Worm (Caenorhabditis elegans) whole organism, late embryonic: Measurements from ENCODE around the gene Y40H7A.10.

Source experiments
- C08G9.2 ChIP-seq: sonication (generic microtip); optimal IDR thresholded peaks from 2 replicates; lab custom pipeline; 2016; ENCODE audit warnings: mild to moderate bottlenecking, missing genetic modification characterization, moderate library complexity, missing compliant biosample characterization
- K09A11.1 ChIP-seq: sonication (generic microtip); optimal IDR thresholded peaks from 2 replicates; lab custom pipeline; 2017; ENCODE audit warnings: antibody characterized with exemption, mild to moderate bottlenecking, missing genetic modification characterization, missing compliant biosample characterization; ENCODE audit not compliant: insufficient read depth
- Y22D7AL.16 ChIP-seq: sonication (generic microtip); optimal IDR thresholded peaks from 2 replicates; lab custom pipeline; 2016; ENCODE audit warnings: missing genetic modification characterization, missing compliant biosample characterization
- ama-1 ChIP-seq: fragments of 150-350 bp; optimal IDR thresholded peaks from 2 replicates; lab custom pipeline; 2014
- ceh-14 ChIP-seq: sonication (generic microtip); optimal IDR thresholded peaks from 2 replicates; lab custom pipeline; 2016; ENCODE audit warnings: missing genotype, missing genetic modification characterization, missing compliant biosample characterization
- ceh-19 ChIP-seq: fragments of 200-800 bp; sonication (Bioruptor generic); optimal IDR thresholded peaks from 2 replicates; lab custom pipeline; 2018; ENCODE audit warnings: mild to moderate bottlenecking, missing genetic modification characterization, missing compliant biosample characterization
- ceh-2 ChIP-seq: sonication (generic microtip); optimal IDR thresholded peaks from 2 replicates; lab custom pipeline; 2016; ENCODE audit warnings: missing genotype, missing genetic modification characterization, missing compliant biosample characterization
- ceh-22 ChIP-seq: sonication (generic microtip); optimal IDR thresholded peaks from 2 replicates; lab custom pipeline; 2017; ENCODE audit warnings: missing biosample characterization, missing genetic modification characterization
- ceh-31 ChIP-seq: sonication (generic microtip); optimal IDR thresholded peaks from 2 replicates; lab custom pipeline; 2016; ENCODE audit warnings: missing genetic modification characterization, missing compliant biosample characterization
- ceh-48 ChIP-seq: sonication (generic microtip); optimal IDR thresholded peaks from 2 replicates; lab custom pipeline; 2016; ENCODE audit warnings: missing genetic modification characterization, inconsistent platforms, missing compliant biosample characterization
- dmd-4 ChIP-seq: sonication (generic microtip); optimal IDR thresholded peaks from 2 replicates; lab custom pipeline; 2016; ENCODE audit warnings: borderline replicate concordance, missing genetic modification characterization, missing compliant biosample characterization
- dve-1 ChIP-seq: sonication (generic microtip); optimal IDR thresholded peaks from 2 replicates; lab custom pipeline; 2017; ENCODE audit warnings: antibody characterized with exemption, mild to moderate bottlenecking, missing genetic modification characterization, missing compliant biosample characterization
- elt-2 ChIP-seq: sonication (generic microtip); optimal IDR thresholded peaks from 2 replicates; lab custom pipeline; 2016; ENCODE audit warnings: missing genetic modification reagents, missing genetic modification characterization, missing compliant biosample characterization
- elt-4 ChIP-seq: sonication (generic microtip); optimal IDR thresholded peaks from 2 replicates; lab custom pipeline; 2016; ENCODE audit warnings: missing genetic modification characterization, missing compliant biosample characterization
- ets-4 ChIP-seq: sonication (generic microtip); optimal IDR thresholded peaks from 2 replicates; lab custom pipeline; 2016; ENCODE audit warnings: missing genetic modification characterization, missing compliant biosample characterization
- gmeb-2 ChIP-seq: sonication (generic microtip); optimal IDR thresholded peaks from 2 replicates; lab custom pipeline; 2016; ENCODE audit warnings: missing genetic modification characterization, inconsistent platforms, missing compliant biosample characterization
- hlh-15 ChIP-seq: sonication (generic microtip); optimal IDR thresholded peaks from 2 replicates; lab custom pipeline; 2016; ENCODE audit warnings: missing genetic modification characterization, missing compliant biosample characterization
- hlh-30 ChIP-seq: sonication (generic microtip); optimal IDR thresholded peaks from 2 replicates; lab custom pipeline; 2017; ENCODE audit warnings: antibody characterized with exemption, missing genetic modification characterization, missing compliant biosample characterization; ENCODE audit not compliant: insufficient read depth
- lim-6 ChIP-seq: sonication (generic microtip); optimal IDR thresholded peaks from 2 replicates; lab custom pipeline; 2016; ENCODE audit warnings: missing genetic modification characterization, missing compliant biosample characterization
- mec-3 ChIP-seq: sonication (generic microtip); optimal IDR thresholded peaks from 2 replicates; lab custom pipeline; 2016; ENCODE audit warnings: borderline replicate concordance, missing genetic modification characterization, missing compliant biosample characterization
- nfya-1 ChIP-seq: sonication (generic microtip); optimal IDR thresholded peaks from 2 replicates; lab custom pipeline; 2017; ENCODE audit warnings: missing genetic modification characterization, mild to moderate bottlenecking, missing compliant biosample characterization, antibody characterized with exemption, moderate library complexity
- nhr-11 ChIP-seq: fragments of 150-350 bp; optimal IDR thresholded peaks from 2 replicates; lab custom pipeline; 2014; ENCODE audit warnings: missing biosample characterization, missing genetic modification characterization
- npax-4 ChIP-seq: sonication (generic microtip); optimal IDR thresholded peaks from 2 replicates; lab custom pipeline; 2016; ENCODE audit warnings: missing genetic modification characterization, missing compliant biosample characterization
- pat-9 ChIP-seq: fragments of 200-800 bp; sonication (Bioruptor generic); optimal IDR thresholded peaks from 2 replicates; lab custom pipeline; 2018; ENCODE audit warnings: mild to moderate bottlenecking, missing genetic modification characterization, moderate library complexity, missing compliant biosample characterization
- pqm-1 ChIP-seq: sonication (generic microtip); optimal IDR thresholded peaks from 2 replicates; lab custom pipeline; 2016; ENCODE audit warnings: missing genetic modification characterization, missing compliant biosample characterization
- ref-2 ChIP-seq: sonication (generic microtip); optimal IDR thresholded peaks from 2 replicates; lab custom pipeline; 2016; ENCODE audit warnings: missing genetic modification characterization, missing compliant biosample characterization
- rnt-1 ChIP-seq: sonication (generic microtip); optimal IDR thresholded peaks from 2 replicates; lab custom pipeline; 2016; ENCODE audit warnings: missing genetic modification characterization, missing compliant biosample characterization
- sox-2 ChIP-seq: fragments of 200-800 bp; sonication (Bioruptor generic); IDR thresholded peaks from 2 replicates; pipeline ENCODE4 v1.3.6; 2022; ENCODE audit warnings: missing genetic modification reagents, missing genetic modification characterization, missing compliant biosample characterization
- tbx-7 ChIP-seq: sonication (generic microtip); optimal IDR thresholded peaks from 2 replicates; lab custom pipeline; 2016; ENCODE audit warnings: missing genotype, missing genetic modification characterization, missing compliant biosample characterization
- ttx-3 ChIP-seq: sonication (generic microtip); optimal IDR thresholded peaks from 2 replicates; lab custom pipeline; 2016; ENCODE audit warnings: missing genetic modification reagents, missing genetic modification characterization, missing compliant biosample characterization
- unc-3 ChIP-seq, 2 experiments: fragments of 200-800 bp in 1 of 2; sonication (Bioruptor generic) in 1 of 2; sonication (generic microtip) in 1 of 2; conservative IDR thresholded peaks in 1 of 2; optimal IDR thresholded peaks in 1 of 2; 2 replicates each; pipeline versions ENCODE4 v1.3.6 to Lab custom; 2016 to 2022; ENCODE audit warnings: missing compliant biosample characterization in 2 of 2, missing genetic modification characterization in 2 of 2, missing genetic modification reagents in 1 of 2
- unc-42 ChIP-seq: sonication (generic microtip); optimal IDR thresholded peaks from 2 replicates; lab custom pipeline; 2016; ENCODE audit warnings: missing genotype, missing genetic modification characterization, missing compliant biosample characterization
- unc-55 ChIP-seq: sonication (generic microtip); optimal IDR thresholded peaks from 2 replicates; lab custom pipeline; 2017; ENCODE audit warnings: missing biosample characterization, missing genetic modification reagents, missing genetic modification characterization
- unc-86 ChIP-seq: sonication (generic microtip); optimal IDR thresholded peaks from 2 replicates; lab custom pipeline; 2016; ENCODE audit warnings: missing genetic modification characterization, missing compliant biosample characterization
- zip-5 ChIP-seq: sonication (generic microtip); optimal IDR thresholded peaks from 2 replicates; lab custom pipeline; 2016; ENCODE audit warnings: missing genetic modification characterization, missing compliant biosample characterization

The Y40H7A.10 gene

ce11 chrIV:15215470-15215869 is at the start of gene Y40H7A.10:
Gene Y40H7A.10, minus strand, starts transcription at chrIV:15215597.
- TF ChIP-seq mec-3 (tag; lab: Kevin White, UChicago) = no peak
- TF ChIP-seq gmeb-2 (tag; lab: Kevin White, UChicago) = no peak
- TF ChIP-seq nhr-11 = no peak
- TF ChIP-seq unc-55 (GFP tag; lab: Kevin White, UChicago) = no peak
- no peak for TF ChIP-seq tbx-7 (tag; lab: Kevin White, UChicago)
- TF ChIP-seq, all 69 proteins: peak for 0

ce11 chrIV:15259548-15259947 is 44.2 kb upstream of the Y40H7A.10 start, which contains the start of gene Y73F8A.5:
Gene Y73F8A.5, plus strand, starts transcription at chrIV:15259868.
- TF ChIP-seq ceh-19 (GFP tag; lab: Kevin White, UChicago) (peak; percentile 7), nfya-1 (tag; lab: Kevin White, UChicago) (peak; percentile 27), unc-86 (tag; lab: Kevin White, UChicago) (no peak), hlh-30 (tag; lab: Kevin White, UChicago) (peak; percentile 15), ceh-14 (peak; percentile 27), unc-42 (tag; lab: Kevin White, UChicago) (peak; percentile 81), ttx-3 (tag; lab: Kevin White, UChicago) (no peak), ceh-31 (tag; lab: Kevin White, UChicago) (peak; percentile 72)

- TF ChIP-seq unc-86 (tag; lab: Kevin White, UChicago) (no peak), pqm-1 (no peak), ceh-22 (tag; lab: Kevin White, UChicago) (no peak), ceh-31 (tag; lab: Kevin White, UChicago) (no peak)
Measured at ce11 chrIV:15252157-15252556, 36.8 kb upstream of the Y40H7A.10 start, which contains the start of gene srj-42. Gene srj-42, minus strand, starts transcription at chrIV:15252257.

- TF ChIP-seq ceh-14 (no peak), pqm-1 (no peak), gmeb-2 (tag; lab: Kevin White, UChicago) (no peak), ceh-48 (tag; lab: Kevin White, UChicago) (no peak), elt-2 (tag; lab: Kevin White, UChicago) (no peak), ama-1 (lab: Kevin White, UChicago) (no peak), nhr-11 (no peak), Y22D7AL.16 (tag; lab: Kevin White, UChicago) (no peak), dmd-4 (tag; lab: Kevin White, UChicago) (no peak)
Measured at ce11 chrIV:15251075-15251474, 35.7 kb upstream of the Y40H7A.10 start.

ce11 chrIV:15245655-15246054 is 30.3 kb upstream of the Y40H7A.10 start, which contains the start of gene Y73F8A.36:
Gene Y73F8A.36, plus strand, starts transcription at chrIV:15245955.
- no peak for TF ChIP-seq dve-1 (tag; lab: Kevin White, UChicago)
- TF ChIP-seq elt-2 (tag; lab: Kevin White, UChicago) = no peak
- no peak for TF ChIP-seq unc-3 (GFP tag; conservative IDR thresholded peaks at IDR 0.05; lab: Robert Waterston, UW)
- no peak for TF ChIP-seq unc-3 (tag; optimal IDR thresholded peaks at IDR 0.05; lab: Kevin White, UChicago)
- no peak for TF ChIP-seq zip-5 (tag; lab: Kevin White, UChicago)
- TF ChIP-seq npax-4 (tag; lab: Kevin White, UChicago) = no peak
- no peak for TF ChIP-seq ets-4 (tag; lab: Kevin White, UChicago)
- TF ChIP-seq sox-2 (GFP tag; lab: Robert Waterston, UW) = no peak
- TF ChIP-seq hlh-30 (tag; lab: Kevin White, UChicago) = no peak
- TF ChIP-seq rnt-1 = no peak
- no peak for TF ChIP-seq K09A11.1 (tag; lab: Kevin White, UChicago)
- no peak for TF ChIP-seq elt-4 (tag; lab: Kevin White, UChicago)
- TF ChIP-seq pat-9 (tag; lab: Kevin White, UChicago) = no peak
- no peak for TF ChIP-seq ceh-2 (tag; lab: Kevin White, UChicago)
- no peak for TF ChIP-seq ref-2 (tag; lab: Kevin White, UChicago)
- TF ChIP-seq hlh-15 (tag; lab: Kevin White, UChicago) = no peak
- no peak for TF ChIP-seq C08G9.2 (tag; lab: Kevin White, UChicago)
- TF ChIP-seq lim-6 (tag; lab: Kevin White, UChicago) = no peak
